Worm (Caenorhabditis elegans): ENCODE results near the gene adt-1.

The adt-1 gene

ce11 chrX:12665799-12666198 is 12.8 kb upstream of the adt-1 start:
- TF ChIP-seq sptf-1 (tag; optimal IDR thresholded peaks at IDR 0.05): no peak
- TF ChIP-seq unc-120 (tag; optimal IDR thresholded peaks at IDR 0.05; ENCODE audit: poor library complexity, severe bottlenecking): no peak
- no peak for TF ChIP-seq cnd-1 (tag; optimal IDR thresholded peaks at IDR 0.05)
- no peak for TF ChIP-seq mls-2 (tag; optimal IDR thresholded peaks at IDR 0.05)
- TF ChIP-seq ces-1 (GFP tag; optimal IDR thresholded peaks at IDR 0.05): no peak
- TF ChIP-seq drap-1 (GFP tag; optimal IDR thresholded peaks at IDR 0.05): no peak
- no peak for TF ChIP-seq ham-2 (GFP tag; optimal IDR thresholded peaks at IDR 0.05)

- TF ChIP-seq mls-2 (tag; optimal IDR thresholded peaks at IDR 0.05) (no peak), tbx-8 (GFP tag; optimal IDR thresholded peaks at IDR 0.05) (no peak), ceh-43 (GFP tag; optimal IDR thresholded peaks at IDR 0.05) (no peak), elt-1 (tag; optimal IDR thresholded peaks at IDR 0.05; ENCODE audit: borderline replicate concordance, insufficient read depth) (no peak), hlh-1 (tag; optimal IDR thresholded peaks at IDR 0.05) (no peak), ces-1 (GFP tag; optimal IDR thresholded peaks at IDR 0.05) (no peak), lin-32 (GFP tag; optimal IDR thresholded peaks at IDR 0.05) (no peak), lin-13 (tag; optimal IDR thresholded peaks at IDR 0.05) (no peak), unc-62 (GFP tag; optimal IDR thresholded peaks at IDR 0.05) (no peak), lsy-2 (tag; optimal IDR thresholded peaks at IDR 0.05) (no peak), blmp-1 (tag; optimal IDR thresholded peaks at IDR 0.05) (no peak), mep-1 (tag; optimal IDR thresholded peaks at IDR 0.05) (no peak), ham-2 (GFP tag; optimal IDR thresholded peaks at IDR 0.05) (no peak), M03D4.4 (tag; optimal IDR thresholded peaks at IDR 0.05) (no peak), nhr-237 (tag; optimal IDR thresholded peaks at IDR 0.05) (no peak), flh-1 (GFP tag; optimal IDR thresholded peaks at IDR 0.05) (no peak)
These were observed 10.7 kb upstream of the adt-1 start, which contains the start of gene nhr-17 for ce11 chrX:12667804-12668511. Gene nhr-17 (minus strand): TSS chrX:12667854.

- TF ChIP-seq tbx-8 (GFP tag; optimal IDR thresholded peaks at IDR 0.05) (no peak), M03D4.4 (tag; optimal IDR thresholded peaks at IDR 0.05) (no peak), ham-2 (GFP tag; optimal IDR thresholded peaks at IDR 0.05) (no peak), nhr-28 (tag; optimal IDR thresholded peaks at IDR 0.05) (no peak), lin-32 (GFP tag; optimal IDR thresholded peaks at IDR 0.05) (no peak), ztf-11 (tag; optimal IDR thresholded peaks at IDR 0.05) (no peak), nhr-76 (tag; optimal IDR thresholded peaks at IDR 0.05) (no peak)
These were observed 9.6 kb upstream of the adt-1 start for ce11 chrX:12668941-12669501.

- no peak for TF ChIP-seq lin-13 (tag; optimal IDR thresholded peaks at IDR 0.05)
- TF ChIP-seq sem-2 (GFP tag; optimal IDR thresholded peaks at IDR 0.05): no peak
- no peak for TF ChIP-seq mab-5 (tag; optimal IDR thresholded peaks at IDR 0.05)
- TF ChIP-seq ceh-39 (tag; optimal IDR thresholded peaks at IDR 0.05): no peak
- TF ChIP-seq sptf-1 (tag; optimal IDR thresholded peaks at IDR 0.05): peak; percentile 68
- peak; percentile 35 for TF ChIP-seq pha-4 (tag; optimal IDR thresholded peaks at IDR 0.05)
- peak; percentile 10 for TF ChIP-seq ztf-11 (tag; optimal IDR thresholded peaks at IDR 0.05)
- peak; percentile 5 for TF ChIP-seq mep-1 (tag; optimal IDR thresholded peaks at IDR 0.05)
- no peak for TF ChIP-seq tbx-8 (GFP tag; optimal IDR thresholded peaks at IDR 0.05)
- no peak for TF ChIP-seq snpc-4 (tag; optimal IDR thresholded peaks at IDR 0.05)
- peak; percentile 10 for TF ChIP-seq lsy-2 (tag; optimal IDR thresholded peaks at IDR 0.05)
- TF ChIP-seq drap-1 (GFP tag; optimal IDR thresholded peaks at IDR 0.05): peak; percentile 23
- no peak for TF ChIP-seq ceh-83 (GFP tag; optimal IDR thresholded peaks at IDR 0.05)
- TF ChIP-seq nhr-237 (tag; optimal IDR thresholded peaks at IDR 0.05): peak; percentile 74
- no peak for TF ChIP-seq flh-1 (GFP tag; optimal IDR thresholded peaks at IDR 0.05)
- no peak for TF ChIP-seq cnd-1 (tag; optimal IDR thresholded peaks at IDR 0.05)
- no peak for TF ChIP-seq blmp-1 (tag; optimal IDR thresholded peaks at IDR 0.05)
- no peak for TF ChIP-seq lin-32 (GFP tag; optimal IDR thresholded peaks at IDR 0.05)
- TF ChIP-seq ces-1 (GFP tag; optimal IDR thresholded peaks at IDR 0.05): peak; percentile 82
- no peak for TF ChIP-seq unc-39 (tag; optimal IDR thresholded peaks at IDR 0.05)
- TF ChIP-seq mls-2 (tag; optimal IDR thresholded peaks at IDR 0.05): peak; percentile 76
- TF ChIP-seq M03D4.4 (tag; optimal IDR thresholded peaks at IDR 0.05): peak; percentile 48
- TF ChIP-seq nhr-12 (tag; optimal IDR thresholded peaks at IDR 0.05): peak; percentile 10
- no peak for TF ChIP-seq zip-8 (tag; optimal IDR thresholded peaks at IDR 0.05)
- peak; percentile 43 for TF ChIP-seq ham-2 (GFP tag; optimal IDR thresholded peaks at IDR 0.05)
- peak; percentile 72 for TF ChIP-seq hlh-1 (tag; optimal IDR thresholded peaks at IDR 0.05)
- no peak for TF ChIP-seq ceh-43 (GFP tag; optimal IDR thresholded peaks at IDR 0.05)
- peak; percentile 55 for TF ChIP-seq elt-3 (tag; optimal IDR thresholded peaks at IDR 0.05)
- TF ChIP-seq nhr-28 (tag; optimal IDR thresholded peaks at IDR 0.05): peak; percentile 34
- TF ChIP-seq unc-62 (GFP tag; optimal IDR thresholded peaks at IDR 0.05): peak; percentile 89
- TF ChIP-seq nhr-2 (tag; optimal IDR thresholded peaks at IDR 0.05): peak; percentile 13
- no peak for TF ChIP-seq elt-1 (tag; optimal IDR thresholded peaks at IDR 0.05; ENCODE audit: borderline replicate concordance, insufficient read depth)
- TF ChIP-seq unc-120 (tag; optimal IDR thresholded peaks at IDR 0.05; ENCODE audit: poor library complexity, severe bottlenecking): peak; percentile 92
- no peak for TF ChIP-seq nhr-76 (tag; optimal IDR thresholded peaks at IDR 0.05)
These were observed 8.2 kb upstream of the adt-1 start for ce11 chrX:12670385-12670784.
